Worm (Caenorhabditis elegans) whole organism, L2 larva: ENCODE measurements around the gene C18D1.2.

Experiments
- C34F6.9 ChIP-seq: fragments of 150-350 bp; optimal IDR thresholded peaks from 2 replicates; lab custom pipeline; 2014; ENCODE audit warnings: missing biosample characterization, missing genetic modification characterization
- F13H6.1 ChIP-seq: sonication (generic microtip); optimal IDR thresholded peaks from 2 replicates; lab custom pipeline; 2016; ENCODE audit warnings: missing genetic modification characterization, missing compliant biosample characterization
- R02D3.7 ChIP-seq: fragments of 150-350 bp; optimal IDR thresholded peaks from 2 replicates; lab custom pipeline; 2014; ENCODE audit warnings: missing biosample characterization, missing genetic modification characterization
- Y55F3AM.14 ChIP-seq: fragments of 200-800 bp; sonication (Bioruptor generic); optimal IDR thresholded peaks from 2 replicates; lab custom pipeline; 2018; ENCODE audit warnings: mild to moderate bottlenecking, missing genetic modification characterization, missing compliant biosample characterization
- ZK546.5 ChIP-seq: sonication (generic microtip); optimal IDR thresholded peaks from 2 replicates; lab custom pipeline; 2017; ENCODE audit warnings: missing biosample characterization, missing genetic modification characterization
- alr-1 ChIP-seq: fragments of 150-350 bp; optimal IDR thresholded peaks from 2 replicates; lab custom pipeline; 2014; ENCODE audit warnings: missing biosample characterization, missing genetic modification characterization
- ama-1 ChIP-seq: fragments of 150-350 bp; optimal IDR thresholded peaks from 2 replicates; lab custom pipeline; 2018; ENCODE audit warnings: inconsistent platforms
- blmp-1 ChIP-seq: sonication (generic microtip); optimal IDR thresholded peaks from 2 replicates; lab custom pipeline; 2017; ENCODE audit warnings: missing genetic modification characterization, mild to moderate bottlenecking, missing compliant biosample characterization, antibody characterized with exemption, moderate library complexity; ENCODE audit not compliant: insufficient read depth
- ceh-16 ChIP-seq: fragments of 150-350 bp; optimal IDR thresholded peaks from 2 replicates; lab custom pipeline; 2014; ENCODE audit warnings: missing biosample characterization, missing genetic modification characterization
- ceh-82 ChIP-seq: fragments of 150-350 bp; optimal IDR thresholded peaks from 2 replicates; lab custom pipeline; 2014; ENCODE audit warnings: missing biosample characterization, missing genetic modification characterization
- crh-2 ChIP-seq: sonication (generic microtip); optimal IDR thresholded peaks from 2 replicates; lab custom pipeline; 2017; ENCODE audit warnings: missing biosample characterization, missing genetic modification characterization
- dmd-4 ChIP-seq: sonication (generic microtip); optimal IDR thresholded peaks from 2 replicates; lab custom pipeline; 2017; ENCODE audit warnings: missing biosample characterization, missing genetic modification characterization
- elt-3 ChIP-seq: sonication (generic microtip); optimal IDR thresholded peaks from 2 replicates; lab custom pipeline; 2017; ENCODE audit warnings: missing biosample characterization, missing genetic modification characterization
- fos-1 ChIP-seq: fragments of 150-350 bp; optimal IDR thresholded peaks from 2 replicates; lab custom pipeline; 2014; ENCODE audit warnings: missing biosample characterization, missing genetic modification characterization
- lin-11 ChIP-seq: fragments of 150-350 bp; sonication (generic microtip); optimal IDR thresholded peaks from 2 replicates; lab custom pipeline; 2014; ENCODE audit warnings: missing biosample characterization, missing genetic modification characterization, inconsistent platforms, mixed read lengths
- lin-39 ChIP-seq: fragments of 150-350 bp; optimal IDR thresholded peaks from 2 replicates; lab custom pipeline; 2014; ENCODE audit warnings: missing biosample characterization, missing genetic modification reagents, missing genetic modification characterization
- mab-5 ChIP-seq: fragments of 150-350 bp; optimal IDR thresholded peaks from 2 replicates; lab custom pipeline; 2014; ENCODE audit warnings: missing biosample characterization, missing genetic modification characterization
- mbf-1 ChIP-seq: sonication (generic microtip); optimal IDR thresholded peaks from 2 replicates; lab custom pipeline; 2017; ENCODE audit warnings: missing biosample characterization, missing genetic modification characterization
- nhr-10 ChIP-seq: sonication (generic microtip); optimal IDR thresholded peaks from 2 replicates; lab custom pipeline; 2017; ENCODE audit warnings: missing biosample characterization, missing genetic modification characterization
- nhr-129 ChIP-seq: fragments of 150-350 bp; optimal IDR thresholded peaks from 2 replicates; lab custom pipeline; 2014; ENCODE audit warnings: missing biosample characterization, missing genetic modification characterization
- nhr-21 ChIP-seq: fragments of 150-350 bp; optimal IDR thresholded peaks from 2 replicates; lab custom pipeline; 2014; ENCODE audit warnings: missing biosample characterization, missing genetic modification characterization
- nhr-23 ChIP-seq: fragments of 150-350 bp; optimal IDR thresholded peaks from 2 replicates; lab custom pipeline; 2014; ENCODE audit warnings: missing biosample characterization, missing genetic modification reagents, missing genetic modification characterization
- nhr-25 ChIP-seq: fragments of 150-350 bp; sonication (generic microtip); optimal IDR thresholded peaks from 3 replicates; lab custom pipeline; 2014; ENCODE audit warnings: missing biosample characterization, missing genetic modification characterization
- peb-1 ChIP-seq: fragments of 150-350 bp; optimal IDR thresholded peaks from 2 replicates; lab custom pipeline; 2014; ENCODE audit warnings: missing biosample characterization, missing genetic modification characterization
- sem-4 ChIP-seq: fragments of 150-350 bp; optimal IDR thresholded peaks from 2 replicates; lab custom pipeline; 2014; ENCODE audit warnings: missing biosample characterization, missing genetic modification reagents, missing genetic modification characterization
- sma-3 ChIP-seq: sonication (generic microtip); optimal IDR thresholded peaks from 2 replicates; lab custom pipeline; 2016; ENCODE audit warnings: missing genetic modification reagents, missing genetic modification characterization, missing compliant biosample characterization
- sma-9 ChIP-seq, 2 experiments: fragments of 150-350 bp in 1 of 2; sonication (generic microtip) in 1 of 2; optimal IDR thresholded peaks; 2 replicates each; lab custom pipeline; 2014 to 2016; ENCODE audit warnings: missing genetic modification characterization in 2 of 2, mild to moderate bottlenecking in 1 of 2, missing biosample characterization in 1 of 2, missing compliant biosample characterization in 1 of 2, missing genetic modification reagents in 1 of 2, moderate library complexity in 1 of 2
- snpc-4 ChIP-seq: fragments of 150-350 bp; optimal IDR thresholded peaks from 2 replicates; lab custom pipeline; 2014; ENCODE audit warnings: missing biosample characterization, missing genetic modification characterization
- unc-39 ChIP-seq: fragments of 150-350 bp; optimal IDR thresholded peaks from 2 replicates; lab custom pipeline; 2014; ENCODE audit warnings: missing biosample characterization, missing genetic modification characterization
- zag-1 ChIP-seq: fragments of 150-350 bp; optimal IDR thresholded peaks from 2 replicates; lab custom pipeline; 2014; ENCODE audit warnings: missing biosample characterization, missing genetic modification characterization
- ztf-1 ChIP-seq: fragments of 200-800 bp; sonication (Bioruptor generic); conservative IDR thresholded peaks from 2 replicates; pipeline ENCODE4 v1.3.6; 2022; ENCODE audit warnings: missing genetic modification characterization, missing compliant biosample characterization

The C18D1.2 gene

DNA sequence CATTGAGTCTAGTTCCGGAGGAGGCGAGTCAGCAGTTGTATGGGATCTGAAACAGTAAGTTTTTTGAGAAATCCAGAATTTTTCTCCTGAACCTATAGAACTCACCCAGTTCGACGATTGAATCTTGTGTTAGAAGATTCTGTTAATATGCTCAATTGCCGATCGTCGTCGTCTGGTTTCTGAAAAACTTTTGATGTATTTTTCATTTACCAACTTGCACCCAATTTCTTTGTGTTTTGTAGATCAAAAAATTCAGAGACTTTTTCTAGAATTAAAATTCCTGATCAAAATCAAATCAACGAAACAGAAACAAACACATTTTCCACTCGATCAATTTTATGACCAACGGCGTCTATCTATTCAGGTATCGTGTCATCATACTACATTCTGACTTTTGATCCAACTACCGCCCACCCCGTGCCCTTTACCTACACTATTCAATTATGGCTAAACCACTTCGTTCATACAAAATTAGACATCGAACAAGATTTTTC is at the start of gene C18D1.2:
Gene C18D1.2, plus strand, starts transcription at position 444 of the 494 bp plus-strand sequence.
- no peak for TF ChIP-seq ZK546.5 (tag; lab: Kevin White, UChicago)
- TF ChIP-seq nhr-23: no peak
- no peak for TF ChIP-seq mab-5 (tag; lab: Kevin White, UChicago)
- no peak for TF ChIP-seq F13H6.1
- TF ChIP-seq sem-4 (tag; lab: Kevin White, UChicago): no peak
- TF ChIP-seq R02D3.7 (tag; lab: Kevin White, UChicago): no peak
- TF ChIP-seq C34F6.9 (tag; lab: Kevin White, UChicago): no peak
- TF ChIP-seq nhr-25 (tag; lab: Kevin White, UChicago): no peak
- TF ChIP-seq blmp-1: no peak
- TF ChIP-seq snpc-4 (tag; lab: Kevin White, UChicago): no peak
- no peak for TF ChIP-seq Y55F3AM.14 (GFP tag; lab: Kevin White, UChicago)

DNA sequence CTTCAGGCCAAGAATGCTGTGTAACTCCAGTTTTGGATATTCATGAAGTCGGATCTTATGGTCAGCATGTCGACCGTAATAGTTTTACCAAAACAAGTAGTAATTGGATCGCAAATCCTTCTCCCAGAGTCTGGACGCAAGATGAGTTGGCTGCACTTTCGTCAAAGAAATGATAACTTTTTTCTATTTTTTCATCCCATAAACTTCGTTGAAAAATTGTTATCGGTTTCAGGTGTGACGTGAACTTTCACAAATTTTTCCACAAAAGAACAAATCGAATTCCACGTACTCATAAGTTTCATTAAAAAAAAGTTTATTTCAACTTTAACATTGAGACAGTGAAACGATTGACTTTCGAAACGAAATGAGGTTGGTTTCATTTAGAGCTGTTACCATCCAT is 48.9 kb upstream of the C18D1.2 start, which contains the start of gene ZK892.5:
Gene ZK892.5, plus strand, starts transcription at position 301 of the 400 bp plus-strand sequence.
- TF ChIP-seq mab-5 (tag; lab: Kevin White, UChicago): no peak
- TF ChIP-seq nhr-25 (tag; lab: Kevin White, UChicago): no peak
- no peak for TF ChIP-seq elt-3 (tag; lab: Kevin White, UChicago)
- no peak for TF ChIP-seq ceh-16 (tag; lab: Kevin White, UChicago)
- no peak for TF ChIP-seq sma-3
- TF ChIP-seq peb-1 (tag; lab: Kevin White, UChicago): no peak
- no peak for TF ChIP-seq nhr-21 (tag; lab: Kevin White, UChicago)
- no peak for TF ChIP-seq C34F6.9 (tag; lab: Kevin White, UChicago)
- TF ChIP-seq ceh-82 (tag; lab: Kevin White, UChicago): no peak

DNA sequence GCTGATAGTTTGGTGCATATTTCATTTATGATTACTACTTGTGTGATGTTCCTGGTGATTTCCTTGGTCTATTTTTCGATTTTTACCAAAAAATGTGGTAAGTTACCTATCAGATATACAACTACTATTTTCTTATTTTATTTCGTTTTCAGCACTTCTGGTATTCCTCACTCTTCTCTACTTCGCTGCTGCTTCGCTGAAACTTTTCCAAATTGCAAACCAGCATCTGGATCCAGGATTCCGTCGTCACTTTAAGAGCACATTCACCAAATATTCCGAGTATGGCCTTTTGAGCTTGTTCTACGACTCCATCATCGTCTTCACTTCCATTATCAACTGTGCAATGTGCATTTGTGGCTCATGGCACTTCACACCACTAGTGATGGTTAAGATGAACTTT is 48.2 kb upstream of the C18D1.2 start:
- TF ChIP-seq dmd-4 (tag; lab: Kevin White, UChicago) (no peak), alr-1 (no peak), ama-1 (lab: Kevin White, UChicago) (no peak), elt-3 (tag; lab: Kevin White, UChicago) (no peak), zag-1 (tag; lab: Kevin White, UChicago) (no peak)

DNA sequence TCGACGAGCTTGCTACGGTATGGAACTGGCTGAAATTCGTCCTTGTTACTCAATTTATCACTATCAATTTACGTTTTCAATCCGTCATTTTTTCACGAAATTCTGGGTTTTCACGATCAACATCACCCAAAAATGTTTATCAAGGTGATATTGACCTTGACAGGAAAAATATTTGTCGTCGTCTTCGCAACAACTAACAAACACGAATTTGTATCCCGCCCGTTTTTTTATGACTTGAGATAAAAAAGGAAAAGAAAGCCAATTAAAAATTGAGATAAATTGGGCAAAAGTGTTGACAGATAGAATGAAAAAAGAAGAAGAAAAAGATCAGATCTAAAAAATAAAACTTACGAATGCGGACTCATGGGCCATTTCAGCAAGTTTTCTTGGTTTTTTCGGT is 45.9 kb upstream of the C18D1.2 start:
- TF ChIP-seq lin-39 (no peak), nhr-25 (tag; lab: Kevin White, UChicago) (peak; percentile 70)

DNA sequence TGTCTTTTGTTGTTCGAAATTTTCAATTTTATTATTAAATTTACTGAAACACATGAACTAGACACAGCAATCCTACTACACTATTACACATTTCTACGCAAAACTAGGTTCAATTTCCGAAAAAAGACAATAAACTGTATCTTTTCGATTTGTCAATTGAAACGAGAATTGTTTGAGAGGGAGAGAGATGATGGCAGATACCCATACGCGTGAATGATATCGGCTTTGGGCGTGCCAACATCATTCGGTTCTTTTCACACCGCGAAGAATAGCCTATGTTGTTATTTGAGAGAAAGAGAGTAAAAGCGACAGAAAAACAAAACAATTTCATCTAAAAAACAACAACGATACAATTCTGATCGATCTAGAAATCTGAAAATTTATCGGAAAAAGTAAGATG is 45.1 kb upstream of the C18D1.2 start:
- TF ChIP-seq lin-11 (tag; lab: Kevin White, UChicago) (no peak), ceh-82 (tag; lab: Kevin White, UChicago) (no peak), sma-3 (peak; percentile 43), nhr-25 (tag; lab: Kevin White, UChicago) (peak; percentile 21), nhr-21 (tag; lab: Kevin White, UChicago) (no peak)

DNA sequence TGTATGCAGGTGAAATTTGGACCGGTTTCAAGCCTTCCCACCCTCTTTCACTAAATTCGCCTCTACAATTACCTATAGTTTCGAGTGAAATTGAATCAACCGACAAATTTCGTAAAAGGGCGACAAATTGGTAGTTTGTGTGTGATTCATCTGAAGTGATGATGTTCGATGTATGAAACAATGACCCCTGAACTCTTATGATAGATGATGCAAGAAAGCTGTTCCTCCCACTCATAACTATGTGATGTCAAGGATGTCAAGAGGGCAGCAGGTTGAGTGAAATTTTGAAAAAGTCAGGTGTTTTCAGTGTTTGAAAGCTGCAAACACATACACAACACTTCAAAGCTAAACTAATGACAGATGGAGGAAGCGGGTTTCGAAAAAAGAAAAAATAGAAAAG is 44.3 kb upstream of the C18D1.2 start:
- no peak for TF ChIP-seq nhr-10
- no peak for TF ChIP-seq fos-1 (tag; lab: Kevin White, UChicago)
- no peak for TF ChIP-seq ztf-1 (GFP tag; lab: Robert Waterston, UW)
- no peak for TF ChIP-seq mab-5 (tag; lab: Kevin White, UChicago)
- TF ChIP-seq mbf-1 (tag; lab: Kevin White, UChicago): no peak
- TF ChIP-seq nhr-25 (tag; lab: Kevin White, UChicago): peak; percentile 24
- no peak for TF ChIP-seq unc-39 (tag; lab: Kevin White, UChicago)
- TF ChIP-seq peb-1 (tag; lab: Kevin White, UChicago): no peak
- TF ChIP-seq crh-2 (tag; lab: Kevin White, UChicago): no peak
- TF ChIP-seq F13H6.1: peak; percentile 23
- peak; percentile 42 for TF ChIP-seq sma-9 (GFP tag; optimal IDR thresholded peaks at IDR 0.05; lab: Kevin White, UChicago)
- no peak for TF ChIP-seq sma-9 (tag; optimal IDR thresholded peaks at IDR 0.05; lab: Kevin White, UChicago)
- peak; percentile 82 for TF ChIP-seq nhr-129 (tag; lab: Kevin White, UChicago)
- TF ChIP-seq, all 48 proteins: peak for 4
